Worm (Caenorhabditis elegans) whole organism, early embryonic: ENCODE results near the gene cul-2.

Experiments used
- B0310.2 ChIP-seq: sonication (generic microtip); optimal IDR thresholded peaks from 2 replicates; lab custom pipeline; 2016; ENCODE audit warnings: mild to moderate bottlenecking, missing genetic modification characterization, missing compliant biosample characterization
- aly-1 ChIP-seq: sonication (generic microtip); optimal IDR thresholded peaks from 2 replicates; lab custom pipeline; 2016; ENCODE audit warnings: missing genetic modification characterization, missing compliant biosample characterization
- ama-1 ChIP-seq: fragments of 150-350 bp; optimal IDR thresholded peaks from 2 replicates; lab custom pipeline; 2014
- ceh-13 ChIP-seq: fragments of 200-800 bp; sonication (Bioruptor generic); optimal IDR thresholded peaks from 2 replicates; lab custom pipeline; 2018; ENCODE audit warnings: mild to moderate bottlenecking, missing genetic modification characterization, missing compliant biosample characterization
- ets-7 ChIP-seq: sonication (generic microtip); optimal IDR thresholded peaks from 2 replicates; lab custom pipeline; 2016; ENCODE audit warnings: missing genotype, missing genetic modification characterization, missing compliant biosample characterization
- flt-1 ChIP-seq: fragments of 200-800 bp; sonication (Bioruptor generic); IDR thresholded peaks from 2 replicates; pipeline ENCODE4 v1.3.6; 2022; ENCODE audit warnings: missing genetic modification characterization, missing compliant biosample characterization
- hmbx-1 ChIP-seq: sonication (generic microtip); optimal IDR thresholded peaks from 2 replicates; lab custom pipeline; 2016; ENCODE audit warnings: mild to moderate bottlenecking, missing genetic modification characterization, missing compliant biosample characterization
- hmg-4 ChIP-seq: fragments of 200-800 bp; sonication (Bioruptor generic); optimal IDR thresholded peaks from 2 replicates; lab custom pipeline; 2018; ENCODE audit warnings: mild to moderate bottlenecking, missing genetic modification characterization, missing compliant biosample characterization
- hnd-1 ChIP-seq: sonication (generic microtip); optimal IDR thresholded peaks from 2 replicates; lab custom pipeline; 2016; ENCODE audit warnings: missing genetic modification characterization, missing compliant biosample characterization
- pes-1 ChIP-seq: fragments of 200-800 bp; sonication (Bioruptor generic); IDR thresholded peaks from 2 replicates; pipeline ENCODE4 v1.3.6; 2022; ENCODE audit warnings: missing genetic modification reagents, missing genetic modification characterization, missing compliant biosample characterization
- sea-1 ChIP-seq: fragments of 200-800 bp; sonication (Bioruptor generic); conservative IDR thresholded peaks from 2 replicates; pipeline ENCODE4 v1.3.6; 2022; ENCODE audit warnings: missing genetic modification characterization, missing compliant biosample characterization
- tbx-11 ChIP-seq: fragments of 200-800 bp; sonication (Bioruptor generic); IDR thresholded peaks from 2 replicates; pipeline ENCODE4 v1.3.6; 2022; ENCODE audit warnings: missing genetic modification characterization, missing compliant biosample characterization
- tbx-37 ChIP-seq: fragments of 200-800 bp; sonication (Bioruptor generic); conservative IDR thresholded peaks from 2 replicates; pipeline ENCODE4 v1.3.6; 2022; ENCODE audit warnings: missing genetic modification reagents, missing genetic modification characterization, missing compliant biosample characterization

- TF ChIP-seq ama-1 (lab: Kevin White, UChicago), result no peak
- no peak for TF ChIP-seq sea-1 (GFP tag; lab: Robert Waterston, UW)
- TF ChIP-seq flt-1 (GFP tag; lab: Robert Waterston, UW), result no peak
- TF ChIP-seq ceh-13 (GFP tag; lab: Kevin White, UChicago), result no peak
- TF ChIP-seq B0310.2, result no peak
- no peak for TF ChIP-seq ets-7 (tag; lab: Kevin White, UChicago)
- TF ChIP-seq tbx-11 (GFP tag; lab: Robert Waterston, UW), result 0 out of 2 replicates have a peak, but pooled peaks have one; percentile 22
- TF ChIP-seq aly-1, result no peak
- TF ChIP-seq hnd-1 (tag; lab: Kevin White, UChicago), result no peak
- no peak for TF ChIP-seq tbx-37 (GFP tag; lab: Robert Waterston, UW)
- no peak for TF ChIP-seq pes-1 (GFP tag; lab: Robert Waterston, UW)
- TF ChIP-seq hmg-4 (GFP tag; lab: Kevin White, UChicago), result no peak
- no peak for TF ChIP-seq hmbx-1
Measured at ce11 chrIII:13648540-13648939, 38.5 kb upstream of the cul-2 start.
